Fruit fly (Drosophila melanogaster) whole organism, embryonic: ENCODE data around the gene Mct1.
A peak's percentile ranks its signal among the peaks of the same experiment; 100 is the strongest.

Experiments used
- Ada2b ChIP-seq: fragments of 200-800 bp; sonication (Bioruptor generic); IDR thresholded peaks from 2 replicates; pipeline ENCODE4 v1.3.6; 2022; ENCODE audit warnings: missing biosample characterization, missing genetic modification characterization
- Bdp1 ChIP-seq: fragments of 200-800 bp; sonication (Bioruptor generic); optimal IDR thresholded peaks from 3 replicates; lab custom pipeline; 2016; ENCODE audit warnings: missing biosample characterization, missing genetic modification characterization
- CG10321 ChIP-seq: fragments of 200-800 bp; sonication (Bioruptor generic); IDR thresholded peaks from 2 replicates; pipeline ENCODE4 v1.3.6; 2022; ENCODE audit warnings: missing biosample characterization, missing genetic modification characterization
- CG12219 ChIP-seq: fragments of 200-800 bp; sonication (Bioruptor generic); optimal IDR thresholded peaks from 3 replicates; lab custom pipeline; 2018; ENCODE audit warnings: missing biosample characterization, mild to moderate bottlenecking, missing genetic modification characterization
- CG12769 ChIP-seq: fragments of 200-800 bp; sonication (Bioruptor generic); optimal IDR thresholded peaks from 2 replicates; lab custom pipeline; 2019; ENCODE audit warnings: missing biosample characterization, mild to moderate bottlenecking, missing genetic modification characterization, moderate library complexity
- CG13123 ChIP-seq: fragments of 200-800 bp; sonication (Bioruptor generic); optimal IDR thresholded peaks from 2 replicates; lab custom pipeline; 2016; ENCODE audit warnings: missing biosample characterization, missing genetic modification characterization
- CG13775 ChIP-seq: fragments of 200-800 bp; sonication (Bioruptor generic); optimal IDR thresholded peaks from 3 replicates; lab custom pipeline; 2017; ENCODE audit warnings: missing biosample characterization, mild to moderate bottlenecking, missing genetic modification characterization
- CG17612 ChIP-seq: fragments of 200-800 bp; sonication (Bioruptor generic); IDR thresholded peaks from 2 replicates; pipeline ENCODE4 v1.3.6; 2022; ENCODE audit warnings: missing biosample characterization, missing genetic modification characterization
- CG17802 ChIP-seq: fragments of 200-800 bp; sonication (Bioruptor generic); optimal IDR thresholded peaks from 2 replicates; lab custom pipeline; 2018; ENCODE audit warnings: missing biosample characterization, mild to moderate bottlenecking, missing genetic modification characterization, moderate library complexity
- CG1792 ChIP-seq: fragments of 200-800 bp; sonication (Bioruptor generic); optimal IDR thresholded peaks from 2 replicates; lab custom pipeline; 2016; ENCODE audit warnings: missing biosample characterization, missing genetic modification characterization
- CG18476 ChIP-seq: fragments of 200-800 bp; sonication (Bioruptor generic); optimal IDR thresholded peaks from 2 replicates; lab custom pipeline; 2016; ENCODE audit warnings: missing biosample characterization, mild to moderate bottlenecking, missing genetic modification characterization
- CG18619 ChIP-seq: fragments of 200-800 bp; sonication (Bioruptor generic); optimal IDR thresholded peaks from 3 replicates; lab custom pipeline; 2017; ENCODE audit warnings: missing biosample characterization, mild to moderate bottlenecking, missing genetic modification characterization
- CG2889 ChIP-seq: fragments of 200-800 bp; sonication (Bioruptor generic); IDR thresholded peaks from 3 replicates; pipeline ENCODE4 v1.3.6; 2022; ENCODE audit warnings: missing biosample characterization, missing genetic modification characterization
- CG32767 ChIP-seq: fragments of 200-800 bp; sonication (Bioruptor generic); IDR thresholded peaks from 2 replicates; pipeline ENCODE4 v1.3.6; 2022; ENCODE audit warnings: missing biosample characterization, missing genetic modification characterization
- CG4404 ChIP-seq: fragments of 200-800 bp; sonication (Bioruptor generic); IDR thresholded peaks from 2 replicates; pipeline ENCODE4 v1.3.6; 2022; ENCODE audit warnings: missing biosample characterization, missing genetic modification characterization
- CG5180 ChIP-seq: fragments of 200-800 bp; sonication (Bioruptor generic); optimal IDR thresholded peaks from 3 replicates; lab custom pipeline; 2017; ENCODE audit warnings: missing biosample characterization, missing genetic modification characterization, mild to moderate bottlenecking, moderate library complexity, missing genetic modification reagents
- CG7357 ChIP-seq: fragments of 200-800 bp; sonication (Bioruptor generic); IDR thresholded peaks from 3 replicates; pipeline ENCODE4 v1.3.6; 2022; ENCODE audit warnings: missing biosample characterization, missing genetic modification characterization
- CG7786 ChIP-seq: fragments of 200-800 bp; sonication (Bioruptor generic); optimal IDR thresholded peaks from 2 replicates; lab custom pipeline; 2016; ENCODE audit warnings: missing biosample characterization, missing genetic modification characterization
- CG8359 ChIP-seq: fragments of 200-800 bp; sonication (Bioruptor generic); optimal IDR thresholded peaks from 2 replicates; lab custom pipeline; 2017; ENCODE audit warnings: missing biosample characterization, mild to moderate bottlenecking, missing genetic modification characterization, borderline replicate concordance
- CG9727 ChIP-seq: fragments of 200-800 bp; sonication (Bioruptor generic); optimal IDR thresholded peaks from 3 replicates; lab custom pipeline; 2017; ENCODE audit warnings: missing biosample characterization, mild to moderate bottlenecking, missing genetic modification characterization
- CG9817 ChIP-seq: fragments of 200-800 bp; sonication (Bioruptor generic); optimal IDR thresholded peaks from 2 replicates; lab custom pipeline; 2018; ENCODE audit warnings: missing biosample characterization, mild to moderate bottlenecking, missing genetic modification characterization, moderate library complexity
- CkIIα-i1 ChIP-seq: fragments of 200-800 bp; sonication (Bioruptor generic); IDR thresholded peaks from 2 replicates; pipeline ENCODE4 v1.3.6; 2022; ENCODE audit warnings: missing biosample characterization, missing genetic modification characterization
- Ets65A ChIP-seq: fragments of 200-800 bp; sonication (Bioruptor generic); peaks from one replicate; lab custom pipeline; 2016; ENCODE audit warnings: missing biosample characterization, missing genetic modification characterization
- Ets97D ChIP-seq: fragments of 200-800 bp; sonication (Bioruptor generic); optimal IDR thresholded peaks from 3 replicates; lab custom pipeline; 2016; ENCODE audit warnings: missing biosample characterization, missing genetic modification characterization
- HmgD ChIP-seq: fragments of 200-800 bp; sonication (Bioruptor generic); optimal IDR thresholded peaks from 3 replicates; lab custom pipeline; 2016; ENCODE audit warnings: missing biosample characterization, missing genetic modification characterization
- Hr51 ChIP-seq, 2 experiments: fragments of 200-800 bp; sonication (Bioruptor generic); optimal IDR thresholded peaks; 2 replicates in 1 of 2; 3 replicates in 1 of 2; lab custom pipeline; 2016 to 2018; ENCODE audit warnings: missing biosample characterization in 2 of 2, missing genetic modification characterization in 2 of 2, mild to moderate bottlenecking in 1 of 2, moderate library complexity in 1 of 2
- NK7.1 ChIP-seq: fragments of 200-800 bp; sonication (Bioruptor generic); optimal IDR thresholded peaks from 3 replicates; lab custom pipeline; 2016; ENCODE audit warnings: missing biosample characterization, missing genetic modification characterization
- PHDP ChIP-seq: fragments of 200-800 bp; sonication (Bioruptor generic); optimal IDR thresholded peaks from 3 replicates; lab custom pipeline; 2018; ENCODE audit warnings: missing biosample characterization, mild to moderate bottlenecking, missing genetic modification characterization, moderate library complexity
- Scr ChIP-seq: fragments of 200-800 bp; sonication (Bioruptor generic); IDR thresholded peaks from 2 replicates; pipeline ENCODE4 v1.3.6; 2022; ENCODE audit warnings: missing biosample characterization, missing genetic modification characterization; ENCODE audit not compliant: partially characterized antibody
- Six4 ChIP-seq: fragments of 200-800 bp; sonication (Bioruptor generic); optimal IDR thresholded peaks from 2 replicates; lab custom pipeline; 2016; ENCODE audit warnings: missing biosample characterization, missing genetic modification characterization
- Tbp ChIP-seq: fragments of >200 bp; optimal IDR thresholded peaks from 2 replicates; lab custom pipeline; 2018; ENCODE audit warnings: missing biosample characterization, missing genetic modification characterization
- bbx ChIP-seq: fragments of 200-800 bp; sonication (Bioruptor generic); IDR thresholded peaks from 2 replicates; pipeline ENCODE4 v1.3.6; 2022; ENCODE audit warnings: missing biosample characterization, missing genetic modification characterization; ENCODE audit not compliant: partially characterized antibody
- bigmax ChIP-seq: fragments of 200-800 bp; sonication (Bioruptor generic); optimal IDR thresholded peaks from 2 replicates; lab custom pipeline; 2018; ENCODE audit warnings: missing biosample characterization, mild to moderate bottlenecking, missing genetic modification characterization
- caup ChIP-seq: fragments of 200-800 bp; sonication (Bioruptor generic); optimal IDR thresholded peaks from 3 replicates; lab custom pipeline; 2017; ENCODE audit warnings: missing biosample characterization, mild to moderate bottlenecking, missing genetic modification characterization, moderate library complexity; ENCODE audit not compliant: severe bottlenecking
- cg ChIP-seq: fragments of 200-800 bp; sonication (Bioruptor generic); optimal IDR thresholded peaks from 3 replicates; lab custom pipeline; 2019; ENCODE audit warnings: missing biosample characterization, mild to moderate bottlenecking, missing genetic modification characterization, moderate library complexity
- crp ChIP-seq, 2 experiments: fragments of 200-800 bp; sonication (Bioruptor generic); optimal IDR thresholded peaks; 2 replicates in 1 of 2; 3 replicates in 1 of 2; lab custom pipeline; 2017; ENCODE audit warnings: missing biosample characterization in 2 of 2, missing genetic modification characterization in 2 of 2, mild to moderate bottlenecking in 1 of 2, moderate library complexity in 1 of 2
- dmrt99B ChIP-seq: fragments of 200-800 bp; sonication (Bioruptor generic); optimal IDR thresholded peaks from 2 replicates; lab custom pipeline; 2018; ENCODE audit warnings: missing biosample characterization, mild to moderate bottlenecking, missing genetic modification characterization, moderate library complexity
- dysf ChIP-seq: fragments of 200-800 bp; sonication (Bioruptor generic); IDR thresholded peaks from 3 replicates; pipeline ENCODE4 v1.3.6; 2022; ENCODE audit warnings: missing biosample characterization, missing genetic modification characterization
- fru ChIP-seq: fragments of >200 bp; optimal IDR thresholded peaks from 2 replicates; lab custom pipeline; 2017
- gt ChIP-seq: fragments of 200-800 bp; sonication (Bioruptor generic); IDR thresholded peaks from 2 replicates; pipeline ENCODE4 v1.3.6; 2022; ENCODE audit warnings: missing biosample characterization, missing genetic modification characterization
- ken ChIP-seq: fragments of 200-800 bp; sonication (Bioruptor generic); IDR thresholded peaks from 3 replicates; pipeline ENCODE4 v1.3.6; 2022; ENCODE audit warnings: missing biosample characterization, missing genetic modification characterization
- knrl ChIP-seq: fragments of 200-800 bp; sonication (Bioruptor generic); IDR thresholded peaks from 3 replicates; pipeline ENCODE4 v1.3.6; 2022; ENCODE audit warnings: missing biosample characterization, missing genetic modification characterization; ENCODE audit not compliant: partially characterized antibody
- lbe ChIP-seq: fragments of 200-800 bp; sonication (Bioruptor generic); optimal IDR thresholded peaks from 2 replicates; lab custom pipeline; 2016; ENCODE audit warnings: missing biosample characterization, mild to moderate bottlenecking, missing genetic modification characterization
- luna ChIP-seq: fragments of 200-800 bp; sonication (Bioruptor generic); optimal IDR thresholded peaks from 2 replicates; lab custom pipeline; 2016; ENCODE audit warnings: missing biosample characterization, missing genetic modification characterization
- ssp ChIP-seq: fragments of 200-800 bp; sonication (Bioruptor generic); IDR thresholded peaks from 2 replicates; pipeline ENCODE4 v1.3.6; 2022; ENCODE audit warnings: missing biosample characterization, missing genetic modification characterization
- twi ChIP-seq: fragments of 200-800 bp; optimal IDR thresholded peaks from 2 replicates; lab custom pipeline; 2019; ENCODE audit warnings: missing biosample characterization, mild to moderate bottlenecking, missing genetic modification characterization, moderate library complexity
- tx ChIP-seq: fragments of 200-800 bp; sonication (Bioruptor generic); optimal IDR thresholded peaks from 2 replicates; lab custom pipeline; 2016; ENCODE audit warnings: missing biosample characterization, missing genetic modification characterization
- unpg ChIP-seq: fragments of 200-800 bp; sonication (Bioruptor generic); optimal IDR thresholded peaks from 3 replicates; lab custom pipeline; 2018; ENCODE audit warnings: missing biosample characterization, mild to moderate bottlenecking, missing genetic modification characterization, moderate library complexity
- zfh2 ChIP-seq: fragments of 200-800 bp; sonication (Bioruptor generic); optimal IDR thresholded peaks from 2 replicates; lab custom pipeline; 2016; ENCODE audit warnings: missing biosample characterization, missing genetic modification characterization

The Mct1 gene

dm6 chrX:2222181-2222790 is 33.3 kb downstream of the Mct1 start, which contains the start of gene Vinc (continued):
- TF ChIP-seq caup (peak; percentile 93), CG32767 (GFP tag; lab: Robert Waterston, UW) (peak; percentile 59; the same call in 1 of the 2 replicates), twi (tag; lab: Kevin White, UChicago) (peak; percentile 48), CG7357 (peak; percentile 75), dmrt99B (tag; lab: Kevin White, UChicago) (peak; percentile 80), CG9727 (GFP tag; lab: Kevin White, UChicago) (peak; percentile 83), fru (lab: Kevin White, UChicago) (no peak), CG18619 (GFP tag; lab: Kevin White, UChicago) (peak; percentile 83), CG18476 (peak; percentile 78), Hr51 (GFP tag; optimal IDR thresholded peaks at IDR 0.05; lab: Kevin White, UChicago) (peak in 1 of 2 experiments; percentile 38), ssp (GFP tag; lab: Robert Waterston, UW) (peak; percentile 62), NK7.1 (GFP tag; lab: Kevin White, UChicago) (peak; percentile 80), bigmax (GFP tag; lab: Kevin White, UChicago) (no peak), luna (GFP tag; lab: Kevin White, UChicago) (peak; percentile 64), CG12219 (GFP tag; lab: Kevin White, UChicago) (peak; percentile 90), lbe (peak; percentile 75), ken (GFP tag; lab: Robert Waterston, UW) (peak; percentile 61; the same call in 1 of the 3 replicates), knrl (GFP tag; lab: Robert Waterston, UW) (peak; percentile 43; the same call in 1 of the 3 replicates), CG17802 (tag; lab: Kevin White, UChicago) (peak; percentile 68), CkIIα-i1 (0 out of 2 replicates have a peak, but pooled peaks have one; percentile 46), CG4404 (GFP tag; lab: Robert Waterston, UW) (peak; percentile 70), crp (GFP tag; optimal IDR thresholded peaks at IDR 0.05; lab: Kevin White, UChicago) (peak in 1 of 2 experiments; percentile 1), Scr (GFP tag; lab: Robert Waterston, UW) (peak; percentile 43; the same call in 1 of the 2 replicates), CG8359 (GFP tag; lab: Kevin White, UChicago) (peak; percentile 66), dysf (GFP tag; lab: Robert Waterston, UW) (peak; percentile 95), Ets97D (GFP tag; lab: Kevin White, UChicago) (peak; percentile 65), CG2889 (GFP tag; lab: Robert Waterston, UW) (peak; percentile 59; the same call in 2 of the 3 replicates), CG7786 (GFP tag; lab: Kevin White, UChicago) (peak; percentile 80), Ets65A (GFP tag; lab: Kevin White, UChicago) (peak; percentile 97), Six4 (GFP tag; lab: Kevin White, UChicago) (peak; percentile 81), zfh2 (GFP tag; lab: Kevin White, UChicago) (peak; percentile 55), cg (GFP tag; lab: Kevin White, UChicago) (peak; percentile 71), CG13775 (GFP tag; lab: Kevin White, UChicago) (peak; percentile 77), CG12769 (tag; lab: Kevin White, UChicago) (no peak), gt (GFP tag; lab: Robert Waterston, UW) (no peak), Ada2b (peak; percentile 77), PHDP (no peak), HmgD (GFP tag; lab: Kevin White, UChicago) (peak; percentile 54), CG9817 (tag; lab: Kevin White, UChicago) (peak; percentile 78), Tbp (GFP tag; lab: Kevin White, UChicago) (no peak), bbx (peak; percentile 68), Bdp1 (GFP tag; lab: Kevin White, UChicago) (peak; percentile 51), tx (GFP tag; lab: Kevin White, UChicago) (peak; percentile 73), CG5180 (peak; percentile 80), CG17612 (GFP tag; lab: Robert Waterston, UW) (no peak; the same call in 1 of the 2 replicates), CG13123 (peak; percentile 49), CG1792 (GFP tag; lab: Kevin White, UChicago) (peak; percentile 65), unpg (GFP tag; lab: Kevin White, UChicago) (peak; percentile 73), CG10321 (GFP tag; lab: Robert Waterston, UW) (no peak)
